Fruit fly (Drosophila melanogaster) Kc167 (cell line): ENCODE results near the gene CG13058.

Experiments used
- Myc ChIP-seq: fragments of >200 bp; optimal IDR thresholded peaks from 2 replicates; lab custom pipeline; 2017; ENCODE audit warnings: missing external identifiers
- ttk ChIP-seq: sonication (Bioruptor generic); optimal IDR thresholded peaks from 2 replicates; lab custom pipeline; 2017; ENCODE audit warnings: missing external identifiers

DNA sequence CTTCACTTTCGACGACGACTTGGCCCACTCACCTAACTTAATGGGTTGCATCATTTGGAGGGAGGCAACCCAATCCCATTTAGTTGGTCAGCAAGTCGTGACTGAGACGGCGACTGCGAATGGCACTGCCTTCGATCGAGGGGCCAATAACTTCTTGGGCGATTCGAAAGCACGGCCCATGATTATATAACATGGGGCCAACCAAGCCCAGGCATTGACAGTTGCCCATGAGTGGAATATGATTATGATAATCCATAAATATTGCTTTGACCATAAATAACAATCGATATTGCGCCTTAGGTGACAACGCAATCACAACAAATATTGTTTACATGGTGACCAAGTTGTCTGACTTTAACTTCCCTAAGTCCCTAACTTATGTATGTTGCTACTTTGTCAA lies 44.8 kb upstream of the CG13058 start, which contains the start of gene CG13048:
- TF ChIP-seq ttk (lab: Kevin White, UChicago) (no peak), Myc (lab: Kevin White, UChicago) (no peak)
